Worm (Caenorhabditis elegans) whole organism, mixed stage, embryonic: ENCODE results near the gene ZK488.5.

Experiments used
- drap-1 ChIP-seq: fragments of 200-800 bp; sonication (Bioruptor generic); optimal IDR thresholded peaks from 3 replicates; lab custom pipeline; 2018; ENCODE audit warnings: mild to moderate bottlenecking, missing genetic modification characterization, missing compliant biosample characterization
- elt-3 ChIP-seq: fragments of 150-350 bp; optimal IDR thresholded peaks from 2 replicates; lab custom pipeline; 2014; ENCODE audit warnings: missing biosample characterization, missing genetic modification characterization
- ham-2 ChIP-seq: fragments of 200-800 bp; sonication (Bioruptor generic); optimal IDR thresholded peaks from 2 replicates; lab custom pipeline; 2018; ENCODE audit warnings: mild to moderate bottlenecking, missing genetic modification characterization, missing compliant biosample characterization
- hlh-1 ChIP-seq: fragments of 150-350 bp; optimal IDR thresholded peaks from 2 replicates; lab custom pipeline; 2014; ENCODE audit warnings: missing biosample characterization, missing genetic modification reagents, missing genetic modification characterization
- lin-13 ChIP-seq: fragments of 150-350 bp; optimal IDR thresholded peaks from 2 replicates; lab custom pipeline; 2014; ENCODE audit warnings: missing biosample characterization, missing genetic modification characterization
- lsy-2 ChIP-seq: fragments of 150-350 bp; optimal IDR thresholded peaks from 2 replicates; lab custom pipeline; 2014; ENCODE audit warnings: missing biosample characterization, missing genetic modification characterization
- nhr-237 ChIP-seq: fragments of 150-350 bp; optimal IDR thresholded peaks from 2 replicates; lab custom pipeline; 2014; ENCODE audit warnings: missing biosample characterization, missing genetic modification characterization
- pha-4 ChIP-seq: fragments of 150-350 bp; optimal IDR thresholded peaks from 2 replicates; lab custom pipeline; 2018; ENCODE audit warnings: missing biosample characterization, missing genetic modification reagents, missing genetic modification characterization
- snpc-4 ChIP-seq: fragments of 150-350 bp; optimal IDR thresholded peaks from 2 replicates; lab custom pipeline; 2014; ENCODE audit warnings: missing biosample characterization, missing genetic modification characterization
- unc-62 ChIP-seq: fragments of 150-350 bp; optimal IDR thresholded peaks from 2 replicates; lab custom pipeline; 2014; ENCODE audit warnings: missing biosample characterization, missing genetic modification reagents, missing genetic modification characterization

- TF ChIP-seq lsy-2 (tag; lab: Kevin White, UChicago) (no peak), unc-62 (GFP tag; lab: Kevin White, UChicago) (no peak), ham-2 (no peak), snpc-4 (tag; lab: Kevin White, UChicago) (no peak), elt-3 (tag; lab: Kevin White, UChicago) (no peak), hlh-1 (tag; lab: Kevin White, UChicago) (no peak), nhr-237 (tag; lab: Kevin White, UChicago) (no peak), lin-13 (tag; lab: Kevin White, UChicago) (no peak), drap-1 (GFP tag; lab: Kevin White, UChicago) (no peak), pha-4 (tag; lab: Kevin White, UChicago) (no peak)
Observed at ce11 chrV:626321-626720, 33.3 kb downstream of the ZK488.5 start, which contains the start of gene F48G7.7.
